Fruit fly (Drosophila melanogaster): ENCODE data around the gene CG14323.

- TF ChIP-seq kay (GFP tag; ENCODE audit: borderline replicate concordance) (no peak), bab1 (GFP tag; optimal IDR thresholded peaks at IDR 0.05) (no peak), CG7045 (GFP tag; optimal IDR thresholded peaks at IDR 0.05) (no peak), ovo (GFP tag; optimal IDR thresholded peaks at IDR 0.05) (no peak), Crg-1 (GFP tag; optimal IDR thresholded peaks at IDR 0.05) (no peak), toe (GFP tag; optimal IDR thresholded peaks at IDR 0.05) (no peak), Hr96 (GFP tag; optimal IDR thresholded peaks at IDR 0.05) (no peak), CG12768 (GFP tag; optimal IDR thresholded peaks at IDR 0.05) (no peak), cic (GFP tag; optimal IDR thresholded peaks at IDR 0.05) (no peak)
Observed at dm6 chr3R:17655040-17655439, 33.1 kb upstream of the CG14323 start.

Measured in whole organism, adult.